Worm (Caenorhabditis elegans) whole organism, mixed stage, embryonic: ENCODE results near the gene F11F1.1.

ENCODE experiments used
- M03D4.4 ChIP-seq: sonication (generic microtip); optimal IDR thresholded peaks from 2 replicates; lab custom pipeline; 2017; ENCODE audit warnings: mild to moderate bottlenecking, missing genetic modification characterization, missing compliant biosample characterization
- bed-3 ChIP-seq: fragments of 200-800 bp; sonication (Bioruptor generic); optimal IDR thresholded peaks from 3 replicates; lab custom pipeline; 2018; ENCODE audit warnings: mild to moderate bottlenecking, missing genetic modification characterization, moderate library complexity, missing compliant biosample characterization
- blmp-1 ChIP-seq: fragments of 150-350 bp; optimal IDR thresholded peaks from 2 replicates; lab custom pipeline; 2014; ENCODE audit warnings: missing biosample characterization, missing genetic modification characterization
- ceh-39 ChIP-seq: fragments of 150-350 bp; optimal IDR thresholded peaks from 2 replicates; lab custom pipeline; 2014; ENCODE audit warnings: missing biosample characterization, missing genetic modification characterization
- ceh-43 ChIP-seq: fragments of 200-800 bp; sonication (Bioruptor generic); optimal IDR thresholded peaks from 2 replicates; lab custom pipeline; 2018; ENCODE audit warnings: mild to moderate bottlenecking, missing genetic modification characterization, moderate library complexity, missing compliant biosample characterization
- ceh-83 ChIP-seq: fragments of 200-800 bp; sonication (Bioruptor generic); optimal IDR thresholded peaks from 2 replicates; lab custom pipeline; 2018; ENCODE audit warnings: mild to moderate bottlenecking, missing genetic modification characterization, missing compliant biosample characterization
- ces-1 ChIP-seq: fragments of 150-350 bp; optimal IDR thresholded peaks from 2 replicates; lab custom pipeline; 2014; ENCODE audit warnings: missing biosample characterization, missing genetic modification reagents, missing genetic modification characterization
- cnd-1 ChIP-seq: fragments of 200-800 bp; sonication (Bioruptor generic); optimal IDR thresholded peaks from 2 replicates; lab custom pipeline; 2018; ENCODE audit warnings: mild to moderate bottlenecking, missing genetic modification characterization, missing compliant biosample characterization
- drap-1 ChIP-seq: fragments of 200-800 bp; sonication (Bioruptor generic); optimal IDR thresholded peaks from 3 replicates; lab custom pipeline; 2018; ENCODE audit warnings: mild to moderate bottlenecking, missing genetic modification characterization, missing compliant biosample characterization
- elt-3 ChIP-seq: fragments of 150-350 bp; optimal IDR thresholded peaks from 2 replicates; lab custom pipeline; 2014; ENCODE audit warnings: missing biosample characterization, missing genetic modification characterization
- flh-1 ChIP-seq: fragments of 200-800 bp; sonication (Bioruptor generic); optimal IDR thresholded peaks from 2 replicates; lab custom pipeline; 2018; ENCODE audit warnings: mild to moderate bottlenecking, missing genetic modification characterization, moderate library complexity, missing compliant biosample characterization
- ham-2 ChIP-seq: fragments of 200-800 bp; sonication (Bioruptor generic); optimal IDR thresholded peaks from 2 replicates; lab custom pipeline; 2018; ENCODE audit warnings: mild to moderate bottlenecking, missing genetic modification characterization, missing compliant biosample characterization
- hlh-1 ChIP-seq: fragments of 150-350 bp; optimal IDR thresholded peaks from 2 replicates; lab custom pipeline; 2014; ENCODE audit warnings: missing biosample characterization, missing genetic modification reagents, missing genetic modification characterization
- lin-13 ChIP-seq: fragments of 150-350 bp; optimal IDR thresholded peaks from 2 replicates; lab custom pipeline; 2014; ENCODE audit warnings: missing biosample characterization, missing genetic modification characterization
- lin-32 ChIP-seq: fragments of 200-800 bp; sonication (Bioruptor generic); optimal IDR thresholded peaks from 2 replicates; lab custom pipeline; 2018; ENCODE audit warnings: mild to moderate bottlenecking, missing genetic modification characterization, missing compliant biosample characterization
- lsy-2 ChIP-seq: fragments of 150-350 bp; optimal IDR thresholded peaks from 2 replicates; lab custom pipeline; 2014; ENCODE audit warnings: missing biosample characterization, missing genetic modification characterization
- mab-5 ChIP-seq: fragments of 150-350 bp; optimal IDR thresholded peaks from 2 replicates; lab custom pipeline; 2014; ENCODE audit warnings: missing biosample characterization, missing genetic modification characterization
- mep-1 ChIP-seq: fragments of 150-350 bp; optimal IDR thresholded peaks from 2 replicates; lab custom pipeline; 2017; ENCODE audit warnings: missing biosample characterization, missing genetic modification reagents, missing genetic modification characterization, inconsistent platforms
- mls-2 ChIP-seq: sonication (generic microtip); optimal IDR thresholded peaks from 2 replicates; lab custom pipeline; 2016; ENCODE audit warnings: mild to moderate bottlenecking, missing genetic modification characterization, moderate library complexity, missing compliant biosample characterization
- nhr-2 ChIP-seq: fragments of 150-350 bp; optimal IDR thresholded peaks from 2 replicates; lab custom pipeline; 2014; ENCODE audit warnings: missing biosample characterization, missing genetic modification characterization
- nhr-237 ChIP-seq: fragments of 150-350 bp; optimal IDR thresholded peaks from 2 replicates; lab custom pipeline; 2014; ENCODE audit warnings: missing biosample characterization, missing genetic modification characterization
- nhr-28 ChIP-seq: fragments of 150-350 bp; optimal IDR thresholded peaks from 2 replicates; lab custom pipeline; 2014; ENCODE audit warnings: missing biosample characterization, missing genetic modification characterization
- nhr-76 ChIP-seq: sonication (generic microtip); optimal IDR thresholded peaks from 2 replicates; lab custom pipeline; 2017; ENCODE audit warnings: missing biosample characterization, missing genetic modification characterization
- pha-4 ChIP-seq: fragments of 150-350 bp; optimal IDR thresholded peaks from 2 replicates; lab custom pipeline; 2018; ENCODE audit warnings: missing biosample characterization, missing genetic modification reagents, missing genetic modification characterization
- sem-2 ChIP-seq: fragments of 200-800 bp; sonication (Bioruptor generic); optimal IDR thresholded peaks from 2 replicates; lab custom pipeline; 2018; ENCODE audit warnings: mild to moderate bottlenecking, missing genetic modification characterization, missing compliant biosample characterization
- snpc-4 ChIP-seq: fragments of 150-350 bp; optimal IDR thresholded peaks from 2 replicates; lab custom pipeline; 2014; ENCODE audit warnings: missing biosample characterization, missing genetic modification characterization
- sptf-1 ChIP-seq: sonication (generic microtip); optimal IDR thresholded peaks from 2 replicates; lab custom pipeline; 2017; ENCODE audit warnings: mild to moderate bottlenecking, missing genetic modification characterization, moderate library complexity, missing compliant biosample characterization
- tbx-8 ChIP-seq: fragments of 200-800 bp; sonication (Bioruptor generic); optimal IDR thresholded peaks from 2 replicates; lab custom pipeline; 2018; ENCODE audit warnings: mild to moderate bottlenecking, missing genetic modification characterization, moderate library complexity, missing compliant biosample characterization
- unc-120 ChIP-seq: sonication (generic microtip); optimal IDR thresholded peaks from 2 replicates; lab custom pipeline; 2017; ENCODE audit warnings: missing genetic modification characterization, missing compliant biosample characterization; ENCODE audit not compliant: poor library complexity, severe bottlenecking
- unc-39 ChIP-seq: fragments of 150-350 bp; optimal IDR thresholded peaks from 2 replicates; lab custom pipeline; 2014; ENCODE audit warnings: missing biosample characterization, missing genetic modification characterization
- unc-62 ChIP-seq: fragments of 150-350 bp; optimal IDR thresholded peaks from 2 replicates; lab custom pipeline; 2014; ENCODE audit warnings: missing biosample characterization, missing genetic modification reagents, missing genetic modification characterization
- zip-8 ChIP-seq: fragments of 150-350 bp; optimal IDR thresholded peaks from 2 replicates; lab custom pipeline; 2014; ENCODE audit warnings: missing biosample characterization, missing genetic modification characterization
- ztf-11 ChIP-seq: fragments of 150-350 bp; optimal IDR thresholded peaks from 2 replicates; lab custom pipeline; 2014; ENCODE audit warnings: missing biosample characterization, missing genetic modification characterization

F11F1.1 gene

ce11 chrIII:13427817-13428216, 32.5 kb downstream of the F11F1.1 start:
- TF ChIP-seq blmp-1 (tag; lab: Kevin White, UChicago) (no peak), pha-4 (tag; lab: Kevin White, UChicago) (no peak), sem-2 (GFP tag; lab: Kevin White, UChicago) (no peak), unc-39 (tag; lab: Kevin White, UChicago) (no peak), mls-2 (tag; lab: Kevin White, UChicago) (no peak), nhr-237 (no peak), ceh-43 (GFP tag; lab: Kevin White, UChicago) (no peak), ztf-11 (tag; lab: Kevin White, UChicago) (no peak), ham-2 (GFP tag; lab: Kevin White, UChicago) (no peak), M03D4.4 (tag; lab: Kevin White, UChicago) (no peak)

- TF ChIP-seq lin-32 (GFP tag; lab: Kevin White, UChicago) (no peak), sem-2 (GFP tag; lab: Kevin White, UChicago) (no peak), ham-2 (GFP tag; lab: Kevin White, UChicago) (no peak), mab-5 (tag; lab: Kevin White, UChicago) (no peak), unc-39 (tag; lab: Kevin White, UChicago) (no peak), nhr-76 (no peak), M03D4.4 (tag; lab: Kevin White, UChicago) (no peak), hlh-1 (tag; lab: Kevin White, UChicago) (no peak), ceh-43 (GFP tag; lab: Kevin White, UChicago) (no peak), unc-62 (no peak), flh-1 (GFP tag; lab: Kevin White, UChicago) (no peak), blmp-1 (tag; lab: Kevin White, UChicago) (no peak), mls-2 (tag; lab: Kevin White, UChicago) (no peak), nhr-28 (tag; lab: Kevin White, UChicago) (no peak), tbx-8 (GFP tag; lab: Kevin White, UChicago) (no peak), lsy-2 (tag; lab: Kevin White, UChicago) (no peak), mep-1 (tag; lab: Kevin White, UChicago) (no peak)
Measured at ce11 chrIII:13429668-13430067, 34.3 kb downstream of the F11F1.1 start, which contains the start of gene bli-5. Gene bli-5 (minus strand): TSS chrIII:13429768.

ce11 chrIII:13430162-13430561, 34.8 kb downstream of the F11F1.1 start, which contains the start of gene trf-1:
Gene trf-1 (plus strand): TSS chrIII:13430462.
- TF ChIP-seq cnd-1 (tag; lab: Kevin White, UChicago) (no peak), hlh-1 (tag; lab: Kevin White, UChicago) (no peak), drap-1 (GFP tag; lab: Kevin White, UChicago) (no peak), ceh-39 (no peak), ceh-43 (GFP tag; lab: Kevin White, UChicago) (no peak), zip-8 (tag; lab: Kevin White, UChicago) (no peak), unc-62 (no peak), ceh-83 (GFP tag; lab: Kevin White, UChicago) (no peak), snpc-4 (no peak), nhr-2 (tag; lab: Kevin White, UChicago) (no peak), nhr-28 (tag; lab: Kevin White, UChicago) (no peak), blmp-1 (tag; lab: Kevin White, UChicago) (no peak), elt-3 (tag; lab: Kevin White, UChicago) (no peak), ces-1 (no peak), sptf-1 (tag; lab: Kevin White, UChicago) (no peak), pha-4 (tag; lab: Kevin White, UChicago) (no peak), flh-1 (GFP tag; lab: Kevin White, UChicago) (no peak), lsy-2 (tag; lab: Kevin White, UChicago) (no peak)
- TF ChIP-seq, all 35 proteins: peak for 0

ce11 chrIII:13434404-13434803, 39.0 kb downstream of the F11F1.1 start, which contains the start of gene F45G2.7:
Gene F45G2.7 (minus strand): TSS chrIII:13434504.
- TF ChIP-seq mep-1 (tag; lab: Kevin White, UChicago) (no peak), lin-32 (GFP tag; lab: Kevin White, UChicago) (no peak), hlh-1 (tag; lab: Kevin White, UChicago) (no peak), mab-5 (tag; lab: Kevin White, UChicago) (no peak), pha-4 (tag; lab: Kevin White, UChicago) (no peak), bed-3 (no peak), unc-62 (no peak), cnd-1 (tag; lab: Kevin White, UChicago) (no peak), nhr-237 (no peak)

ce11 chrIII:13435570-13435969, 40.2 kb downstream of the F11F1.1 start, which contains the start of gene F45G2.8:
Gene F45G2.8 (minus strand): TSS chrIII:13435670.
- no peak for TF ChIP-seq lin-32 (GFP tag; lab: Kevin White, UChicago)
- TF ChIP-seq bed-3: no peak
- no peak for TF ChIP-seq lsy-2 (tag; lab: Kevin White, UChicago)
- TF ChIP-seq nhr-76: no peak
- TF ChIP-seq zip-8 (tag; lab: Kevin White, UChicago): no peak
- no peak for TF ChIP-seq lin-13 (tag; lab: Kevin White, UChicago)
- TF ChIP-seq unc-39 (tag; lab: Kevin White, UChicago): no peak
- TF ChIP-seq tbx-8 (GFP tag; lab: Kevin White, UChicago): no peak
- no peak for TF ChIP-seq ceh-43 (GFP tag; lab: Kevin White, UChicago)
- TF ChIP-seq nhr-2 (tag; lab: Kevin White, UChicago): no peak
- no peak for TF ChIP-seq mep-1 (tag; lab: Kevin White, UChicago)
- TF ChIP-seq elt-3 (tag; lab: Kevin White, UChicago): no peak
- TF ChIP-seq drap-1 (GFP tag; lab: Kevin White, UChicago): no peak
- TF ChIP-seq ceh-39: no peak
- no peak for TF ChIP-seq sptf-1 (tag; lab: Kevin White, UChicago)
- TF ChIP-seq sem-2 (GFP tag; lab: Kevin White, UChicago): no peak
- TF ChIP-seq unc-120 (tag; lab: Kevin White, UChicago): no peak
